Worm (Caenorhabditis elegans) whole organism, midembryonic: Measurements from ENCODE around the gene unc-83.

Source experiments
- T22C8.4 ChIP-seq: fragments of 200-800 bp; sonication (Bioruptor generic); IDR thresholded peaks from 2 replicates; pipeline ENCODE4 v1.3.6; 2022; ENCODE audit warnings: missing genetic modification characterization, missing compliant biosample characterization
- flt-1 ChIP-seq: fragments of 200-800 bp; sonication (Bioruptor generic); IDR thresholded peaks from 2 replicates; pipeline ENCODE4 v1.3.6; 2022; ENCODE audit warnings: missing genetic modification characterization, missing compliant biosample characterization
- tab-1 ChIP-seq: fragments of 200-800 bp; sonication (Bioruptor generic); IDR thresholded peaks from 2 replicates; pipeline ENCODE4 v1.3.6; 2022; ENCODE audit warnings: missing genetic modification characterization, missing compliant biosample characterization

DNA sequence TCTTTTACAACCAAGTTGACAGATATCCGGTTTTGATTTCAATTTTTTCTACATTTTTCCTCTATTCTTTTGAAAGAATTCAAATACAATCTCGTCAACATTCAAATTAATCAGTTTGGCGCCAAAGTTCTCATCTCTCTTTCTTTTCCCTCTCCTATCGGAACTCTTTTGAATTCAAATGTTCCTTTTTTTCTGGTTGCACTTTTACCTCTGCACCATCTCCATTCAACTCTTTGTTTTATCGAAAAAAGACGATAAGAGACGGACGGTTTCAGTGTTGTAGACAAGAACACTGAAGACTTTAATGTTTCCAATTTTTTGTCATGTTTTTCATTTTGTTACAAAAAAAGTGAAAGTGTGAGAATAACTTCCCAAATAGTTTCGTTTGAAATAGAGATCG, 11.2 kb downstream of the unc-83 start:
- TF ChIP-seq T22C8.4 (GFP tag; lab: Robert Waterston, UW) (no peak), flt-1 (GFP tag; lab: Robert Waterston, UW) (no peak), tab-1 (GFP tag; lab: Robert Waterston, UW) (no peak)
